Fruit fly (Drosophila melanogaster) whole organism, embryonic: ENCODE data around the gene Reck.

Experiments used
- CG10979 ChIP-seq: fragments of 200-800 bp; sonication (Bioruptor generic); optimal IDR thresholded peaks from 2 replicates; lab custom pipeline; 2018; ENCODE audit warnings: missing biosample characterization, mild to moderate bottlenecking, missing genetic modification characterization, moderate library complexity
- CG12155 ChIP-seq: fragments of 200-800 bp; sonication (Bioruptor generic); optimal IDR thresholded peaks from 3 replicates; lab custom pipeline; 2016; ENCODE audit warnings: missing biosample characterization, missing genetic modification characterization
- CG15479 ChIP-seq: fragments of 200-800 bp; sonication (Bioruptor generic); optimal IDR thresholded peaks from 3 replicates; lab custom pipeline; 2019; ENCODE audit warnings: missing biosample characterization, mild to moderate bottlenecking, missing genetic modification characterization, moderate library complexity
- CG17186 ChIP-seq: fragments of 200-800 bp; sonication (Bioruptor generic); optimal IDR thresholded peaks from 3 replicates; lab custom pipeline; 2017; ENCODE audit warnings: missing biosample characterization, missing genetic modification reagents, missing genetic modification characterization
- CG4730 ChIP-seq: fragments of 200-800 bp; sonication (Bioruptor generic); IDR thresholded peaks from 2 replicates; pipeline ENCODE4 v1.3.6; 2022; ENCODE audit warnings: missing biosample characterization, missing genetic modification characterization
- CG6765 ChIP-seq: fragments of 200-800 bp; sonication (Bioruptor generic); optimal IDR thresholded peaks from 3 replicates; lab custom pipeline; 2017; ENCODE audit warnings: missing biosample characterization, mild to moderate bottlenecking, missing genetic modification characterization
- CG7745 ChIP-seq: fragments of 200-800 bp; sonication (Bioruptor generic); optimal IDR thresholded peaks from 2 replicates; lab custom pipeline; 2018; ENCODE audit warnings: missing biosample characterization, mild to moderate bottlenecking, missing genetic modification characterization, moderate library complexity
- D ChIP-seq, 2 experiments: fragments of 200-800 bp in 1 of 2; fragments of >200 bp in 1 of 2; sonication (Bioruptor generic) in 1 of 2; optimal IDR thresholded peaks; 2 replicates in 1 of 2; 3 replicates in 1 of 2; lab custom pipeline; 2017; ENCODE audit warnings: mild to moderate bottlenecking in 1 of 2, missing biosample characterization in 1 of 2, missing genetic modification characterization in 1 of 2, missing genetic modification reagents in 1 of 2
- Doc2 ChIP-seq: fragments of 200-800 bp; sonication (Bioruptor generic); IDR thresholded peaks from 2 replicates; pipeline ENCODE4 v1.3.6; 2022; ENCODE audit warnings: missing biosample characterization, missing genetic modification characterization
- E2f1 ChIP-seq: fragments of 200-800 bp; sonication (Bioruptor generic); IDR thresholded peaks from 2 replicates; pipeline ENCODE4 v1.3.6; 2022; ENCODE audit warnings: missing biosample characterization, missing genetic modification characterization
- Fer1 ChIP-seq: fragments of 200-800 bp; sonication (Bioruptor generic); optimal IDR thresholded peaks from 2 replicates; lab custom pipeline; 2017; ENCODE audit warnings: missing biosample characterization, mild to moderate bottlenecking, missing genetic modification characterization
- GATAe ChIP-seq: fragments of 200-800 bp; sonication (Bioruptor generic); conservative IDR thresholded peaks from 2 replicates; pipeline ENCODE4 v1.3.6; 2022; ENCODE audit warnings: missing biosample characterization, missing genetic modification characterization
- H2.0 ChIP-seq: fragments of 200-800 bp; sonication (Bioruptor generic); IDR thresholded peaks from 2 replicates; pipeline ENCODE4 v1.3.6; 2022; ENCODE audit warnings: missing biosample characterization, missing genetic modification characterization
- Hr3 ChIP-seq: fragments of 200-800 bp; sonication (Bioruptor generic); optimal IDR thresholded peaks from 3 replicates; lab custom pipeline; 2016; ENCODE audit warnings: missing biosample characterization, missing genetic modification characterization
- Hr78 ChIP-seq, 2 experiments: fragments of 200-800 bp in 1 of 2; fragments of >200 bp in 1 of 2; sonication (Bioruptor generic) in 1 of 2; optimal IDR thresholded peaks; 2 replicates each; lab custom pipeline; 2017 to 2019; ENCODE audit warnings: missing biosample characterization in 2 of 2, missing genetic modification characterization in 2 of 2, mild to moderate bottlenecking in 1 of 2, moderate library complexity in 1 of 2
- Lim3 ChIP-seq: fragments of 200-800 bp; sonication (Bioruptor generic); IDR thresholded peaks from 2 replicates; pipeline ENCODE4 v1.3.6; 2022; ENCODE audit warnings: missing biosample characterization, missing genetic modification characterization
- Nf-YB ChIP-seq: fragments of 200-800 bp; sonication (Bioruptor generic); optimal IDR thresholded peaks from 3 replicates; lab custom pipeline; 2019; ENCODE audit warnings: missing biosample characterization, mild to moderate bottlenecking, missing genetic modification characterization, moderate library complexity
- Rfx ChIP-seq: fragments of 200-800 bp; sonication (Bioruptor generic); IDR thresholded peaks from 2 replicates; pipeline ENCODE4 v1.3.6; 2022; ENCODE audit warnings: missing biosample characterization, missing genetic modification characterization
- Sry-δ ChIP-seq: fragments of 200-800 bp; sonication (Bioruptor generic); optimal IDR thresholded peaks from 2 replicates; lab custom pipeline; 2016; ENCODE audit warnings: missing biosample characterization, missing genetic modification characterization
- bab2 ChIP-seq: fragments of 200-800 bp; sonication (Bioruptor generic); optimal IDR thresholded peaks from 2 replicates; lab custom pipeline; 2016; ENCODE audit warnings: missing biosample characterization, missing genetic modification characterization
- bsh ChIP-seq, 2 experiments: fragments of 200-800 bp; sonication (Bioruptor generic); optimal IDR thresholded peaks; 2 replicates each; lab custom pipeline; 2017 to 2018; ENCODE audit warnings: mild to moderate bottlenecking in 2 of 2, missing biosample characterization in 2 of 2, missing genetic modification characterization in 2 of 2, moderate library complexity in 1 of 2
- chm ChIP-seq: fragments of 200-800 bp; sonication (Bioruptor generic); IDR thresholded peaks from 2 replicates; pipeline ENCODE4 v1.3.6; 2022; ENCODE audit warnings: missing biosample characterization, missing genetic modification characterization
- croc ChIP-seq: fragments of 200-800 bp; sonication (Bioruptor generic); conservative IDR thresholded peaks from 3 replicates; pipeline ENCODE4 v1.3.6; 2022; ENCODE audit warnings: missing biosample characterization, missing genetic modification characterization
- dpn ChIP-seq, 2 experiments: fragments of 200-800 bp; sonication (Bioruptor generic); optimal IDR thresholded peaks; 3 replicates each; lab custom pipeline; 2016; ENCODE audit warnings: missing biosample characterization in 2 of 2, missing genetic modification characterization in 2 of 2
- fd3F ChIP-seq: fragments of 200-800 bp; sonication (Bioruptor generic); optimal IDR thresholded peaks from 2 replicates; lab custom pipeline; 2018; ENCODE audit warnings: missing biosample characterization, mild to moderate bottlenecking, missing genetic modification characterization, moderate library complexity
- gem ChIP-seq: fragments of 200-800 bp; sonication (Bioruptor generic); optimal IDR thresholded peaks from 2 replicates; lab custom pipeline; 2019; ENCODE audit warnings: missing biosample characterization, mild to moderate bottlenecking, missing genetic modification characterization, moderate library complexity
- gro ChIP-seq: fragments of 200-800 bp; sonication (Bioruptor generic); optimal IDR thresholded peaks from 2 replicates; lab custom pipeline; 2016; ENCODE audit warnings: missing biosample characterization, missing genetic modification characterization
- gsb-n ChIP-seq: fragments of 200-800 bp; sonication (Bioruptor generic); optimal IDR thresholded peaks from 3 replicates; lab custom pipeline; 2018; ENCODE audit warnings: missing biosample characterization, mild to moderate bottlenecking, missing genetic modification characterization
- hb ChIP-seq: fragments of 200-800 bp; sonication (Bioruptor generic); IDR thresholded peaks from 3 replicates; pipeline ENCODE4 v1.3.6; 2022; ENCODE audit warnings: missing biosample characterization, missing genetic modification characterization; ENCODE audit not compliant: partially characterized antibody
- insv ChIP-seq, 2 experiments: fragments of 200-800 bp; sonication (Bioruptor generic); optimal IDR thresholded peaks; 3 replicates each; lab custom pipeline; 2016 to 2018; ENCODE audit warnings: missing biosample characterization in 2 of 2, missing genetic modification characterization in 2 of 2
- jigr1 ChIP-seq: fragments of 200-800 bp; sonication (Bioruptor generic); IDR thresholded peaks from 3 replicates; pipeline ENCODE4 v1.3.6; 2022; ENCODE audit warnings: missing biosample characterization, missing genetic modification characterization
- kni ChIP-seq: fragments of 200-800 bp; sonication (Bioruptor generic); optimal IDR thresholded peaks from 3 replicates; lab custom pipeline; 2017; ENCODE audit warnings: mild to moderate bottlenecking, missing biosample characterization, missing genetic modification reagents, missing genetic modification characterization
- nerfin-1 ChIP-seq: fragments of 200-800 bp; sonication (Bioruptor generic); optimal IDR thresholded peaks from 3 replicates; lab custom pipeline; 2019; ENCODE audit warnings: missing biosample characterization, mild to moderate bottlenecking, missing genetic modification characterization, moderate library complexity
- phol ChIP-seq: fragments of 200-800 bp; sonication (Bioruptor generic); optimal IDR thresholded peaks from 3 replicates; lab custom pipeline; 2018; ENCODE audit warnings: missing biosample characterization, mild to moderate bottlenecking, missing genetic modification characterization, moderate library complexity
- pros ChIP-seq: fragments of 200-800 bp; sonication (Bioruptor generic); optimal IDR thresholded peaks from 3 replicates; lab custom pipeline; 2019; ENCODE audit warnings: missing biosample characterization, mild to moderate bottlenecking, missing genetic modification characterization, moderate library complexity
- tll ChIP-seq, 2 experiments: fragments of 200-800 bp in 1 of 2; fragments of >200 bp in 1 of 2; sonication (Bioruptor generic) in 1 of 2; optimal IDR thresholded peaks; 2 replicates each; lab custom pipeline; 2017 to 2019; ENCODE audit warnings: missing biosample characterization in 2 of 2, missing genetic modification characterization in 2 of 2, mild to moderate bottlenecking in 1 of 2, moderate library complexity in 1 of 2
- ttk ChIP-seq: fragments of 200-800 bp; sonication (Bioruptor generic); IDR thresholded peaks from 2 replicates; pipeline ENCODE4 v2.1.2; 2022; ENCODE audit warnings: missing biosample characterization, missing genetic modification characterization
- zen ChIP-seq: fragments of 200-800 bp; sonication (Bioruptor generic); optimal IDR thresholded peaks from 3 replicates; lab custom pipeline; 2018; ENCODE audit warnings: missing biosample characterization, mild to moderate bottlenecking, missing genetic modification characterization, moderate library complexity

Reck gene

DNA sequence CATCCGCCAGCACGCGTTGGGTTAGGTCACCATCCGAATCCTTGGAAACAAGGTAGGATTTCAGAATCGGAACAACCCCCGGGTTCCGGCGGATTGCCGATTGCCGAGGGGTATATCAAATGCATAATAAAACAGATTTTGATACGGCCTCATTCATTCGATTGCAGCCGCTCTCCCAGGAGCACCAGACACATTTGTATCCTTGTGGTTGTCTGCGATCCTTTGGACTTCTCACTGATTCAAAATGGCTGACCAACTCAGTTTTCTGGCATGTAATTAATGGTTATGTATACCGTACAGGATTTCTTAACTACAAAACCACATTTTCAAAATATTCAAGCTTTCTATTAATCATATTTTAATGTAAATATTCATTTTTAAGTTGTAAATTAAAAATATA, 33.7 kb upstream of the Reck start:
- peak; percentile 28 for TF ChIP-seq nerfin-1 (tag; lab: Kevin White, UChicago)
- TF ChIP-seq bsh (GFP tag; optimal IDR thresholded peaks at IDR 0.05; lab: Kevin White, UChicago), result no peak
- TF ChIP-seq chm (GFP tag; lab: Robert Waterston, UW), result no peak
- no peak for TF ChIP-seq croc (GFP tag; lab: Robert Waterston, UW)
- TF ChIP-seq gsb-n, result peak; percentile 56
- no peak for TF ChIP-seq CG7745 (tag; lab: Kevin White, UChicago)
- TF ChIP-seq CG10979 (tag; lab: Kevin White, UChicago), result no peak
- TF ChIP-seq dpn (GFP tag; optimal IDR thresholded peaks at IDR 0.05; lab: Kevin White, UChicago), result no peak
- TF ChIP-seq jigr1 (GFP tag; lab: Robert Waterston, UW), result no peak
- no peak for TF ChIP-seq Doc2 (GFP tag; lab: Robert Waterston, UW)
- no peak for TF ChIP-seq Lim3
- TF ChIP-seq GATAe (GFP tag; lab: Robert Waterston, UW), result no peak
- TF ChIP-seq Nf-YB, result peak; percentile 45
- TF ChIP-seq pros (GFP tag; lab: Kevin White, UChicago), result peak; percentile 91
- peak; percentile 3 for TF ChIP-seq phol
- TF ChIP-seq gro, result no peak
- TF ChIP-seq bab2 (GFP tag; lab: Kevin White, UChicago), result no peak
- TF ChIP-seq kni (GFP tag; lab: Kevin White, UChicago), result peak; percentile 31
- TF ChIP-seq CG4730, result no peak
- TF ChIP-seq ttk (GFP tag; lab: Robert Waterston, UW), result no peak
- no peak for TF ChIP-seq insv (GFP tag; optimal IDR thresholded peaks at IDR 0.05; lab: Kevin White, UChicago)

DNA sequence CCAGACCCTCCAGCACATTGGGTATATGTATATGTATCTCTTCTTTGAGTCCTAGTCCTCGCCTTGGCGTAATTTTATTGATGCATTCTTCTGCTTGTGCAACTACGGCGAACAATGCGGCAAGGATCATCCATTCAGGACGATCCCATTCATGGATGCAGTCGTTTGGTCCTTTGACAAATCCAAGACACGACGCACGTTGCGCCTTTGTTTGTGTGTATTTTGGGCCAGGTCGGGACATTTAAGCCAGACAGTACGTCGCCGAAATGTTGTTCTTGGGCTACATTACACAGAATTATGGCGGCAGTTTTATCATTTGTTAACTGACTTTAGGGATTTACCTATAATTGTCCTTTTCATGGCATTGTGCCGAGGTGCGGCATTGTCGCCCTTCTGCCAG, 31.3 kb upstream of the Reck start:
- TF ChIP-seq CG12155, result no peak
- no peak for TF ChIP-seq E2f1
- TF ChIP-seq CG15479, result peak; percentile 73
- peak; percentile 98 for TF ChIP-seq D (optimal IDR thresholded peaks at IDR 0.05; lab: Kevin White, UChicago)
- no peak for TF ChIP-seq D (GFP tag; optimal IDR thresholded peaks at IDR 0.05; lab: Kevin White, UChicago)
- no peak for TF ChIP-seq Hr3 (GFP tag; lab: Kevin White, UChicago)
- peak in 1 of 2 experiments; percentile 92 for TF ChIP-seq tll (GFP tag; optimal IDR thresholded peaks at IDR 0.05; lab: Kevin White, UChicago)
- no peak for TF ChIP-seq CG6765 (GFP tag; lab: Kevin White, UChicago)
- no peak for TF ChIP-seq Sry-δ (GFP tag; lab: Kevin White, UChicago)
- no peak for TF ChIP-seq Fer1 (GFP tag; lab: Kevin White, UChicago)
- no peak for TF ChIP-seq Doc2 (GFP tag; lab: Robert Waterston, UW)
- TF ChIP-seq CG17186 (GFP tag; lab: Kevin White, UChicago), result no peak
- TF ChIP-seq hb, result 0 out of 3 replicates have a peak, but pooled peaks have one; percentile 52
- TF ChIP-seq zen (tag; lab: Kevin White, UChicago), result peak; percentile 63
- TF ChIP-seq H2.0 (GFP tag; lab: Robert Waterston, UW), result no peak
- no peak for TF ChIP-seq fd3F (GFP tag; lab: Kevin White, UChicago)
- TF ChIP-seq Hr78 (GFP tag; optimal IDR thresholded peaks at IDR 0.05; lab: Kevin White, UChicago), result no peak
- no peak for TF ChIP-seq Rfx (GFP tag; lab: Robert Waterston, UW)
- TF ChIP-seq gem (tag; lab: Kevin White, UChicago), result no peak
